Worm (Caenorhabditis elegans) whole organism, L4/young adult: ENCODE data around the gene Y17G7B.18.

Experiments used
- W03F9.2 ChIP-seq: fragments of 150-350 bp; optimal IDR thresholded peaks from 2 replicates; lab custom pipeline; 2014; ENCODE audit warnings: missing biosample characterization, missing genetic modification characterization
- dao-5 ChIP-seq: sonication (generic microtip); optimal IDR thresholded peaks from 2 replicates; lab custom pipeline; 2016; ENCODE audit warnings: missing genotype, missing genetic modification characterization, moderate library complexity, missing compliant biosample characterization
- him-1 ChIP-seq: sonication (generic microtip); optimal IDR thresholded peaks from 2 replicates; lab custom pipeline; 2016; ENCODE audit warnings: missing genotype, missing genetic modification reagents, missing genetic modification characterization, missing compliant biosample characterization

Y17G7B.18 gene

ce11 chrII:12055408-12056140 lies 52.1 kb downstream of the Y17G7B.18 start:
- TF ChIP-seq him-1 (tag; lab: Kevin White, UChicago) (no peak), W03F9.2 (tag; lab: Kevin White, UChicago) (no peak), dao-5 (no peak)

ce11 chrII:12054558-12054957 lies 53.1 kb downstream of the Y17G7B.18 start:
- no peak for TF ChIP-seq him-1 (tag; lab: Kevin White, UChicago)
- no peak for TF ChIP-seq dao-5
- no peak for TF ChIP-seq W03F9.2 (tag; lab: Kevin White, UChicago)

ce11 chrII:12054150-12054549 lies 53.5 kb downstream of the Y17G7B.18 start:
- TF ChIP-seq W03F9.2 (tag; lab: Kevin White, UChicago) = no peak
- no peak for TF ChIP-seq dao-5
- no peak for TF ChIP-seq him-1 (tag; lab: Kevin White, UChicago)

ce11 chrII:12053486-12053885 lies 54.2 kb downstream of the Y17G7B.18 start:
- TF ChIP-seq him-1 (tag; lab: Kevin White, UChicago) (no peak), dao-5 (no peak), W03F9.2 (tag; lab: Kevin White, UChicago) (no peak)
